Fruit fly (Drosophila melanogaster) whole organism, pupa: ENCODE data around the gene CG15255.

ENCODE experiments used
- CG12605 ChIP-seq: fragments of 200-800 bp; sonication (Bioruptor generic); IDR thresholded peaks from 2 replicates; pipeline ENCODE4 v1.3.6; 2022; ENCODE audit warnings: missing biosample characterization, missing genetic modification characterization
- CG14655 ChIP-seq: fragments of 200-800 bp; sonication (Bioruptor generic); optimal IDR thresholded peaks from 3 replicates; lab custom pipeline; 2017; ENCODE audit warnings: mild to moderate bottlenecking, missing biosample characterization, missing genetic modification reagents, missing genetic modification characterization
- CG17806 ChIP-seq: fragments of 200-800 bp; sonication (Bioruptor generic); optimal IDR thresholded peaks from 2 replicates; lab custom pipeline; 2018; ENCODE audit warnings: missing biosample characterization, mild to moderate bottlenecking, missing genetic modification characterization, moderate library complexity
- CG32121 ChIP-seq: fragments of 200-800 bp; sonication (Bioruptor generic); IDR thresholded peaks from 2 replicates; pipeline ENCODE4 v1.3.6; 2022; ENCODE audit warnings: missing biosample characterization, missing genetic modification characterization
- CG8301 ChIP-seq: fragments of 200-800 bp; sonication (Bioruptor generic); optimal IDR thresholded peaks from 2 replicates; lab custom pipeline; 2018; ENCODE audit warnings: missing biosample characterization, mild to moderate bottlenecking, missing genetic modification characterization
- D1 ChIP-seq: fragments of 200-800 bp; sonication (Bioruptor generic); optimal IDR thresholded peaks from 2 replicates; lab custom pipeline; 2018; ENCODE audit warnings: missing biosample characterization, mild to moderate bottlenecking, missing genetic modification characterization, moderate library complexity
- EcR ChIP-seq: fragments of 200-800 bp; sonication (Bioruptor generic); optimal IDR thresholded peaks from 3 replicates; lab custom pipeline; 2019; ENCODE audit warnings: missing biosample characterization, missing genetic modification characterization, mild to moderate bottlenecking, moderate library complexity, missing genetic modification reagents
- fd96Ca ChIP-seq: fragments of 200-800 bp; sonication (Bioruptor generic); IDR thresholded peaks from 3 replicates; pipeline ENCODE4 v1.3.6; 2022; ENCODE audit warnings: missing biosample characterization, missing genetic modification characterization

DNA sequence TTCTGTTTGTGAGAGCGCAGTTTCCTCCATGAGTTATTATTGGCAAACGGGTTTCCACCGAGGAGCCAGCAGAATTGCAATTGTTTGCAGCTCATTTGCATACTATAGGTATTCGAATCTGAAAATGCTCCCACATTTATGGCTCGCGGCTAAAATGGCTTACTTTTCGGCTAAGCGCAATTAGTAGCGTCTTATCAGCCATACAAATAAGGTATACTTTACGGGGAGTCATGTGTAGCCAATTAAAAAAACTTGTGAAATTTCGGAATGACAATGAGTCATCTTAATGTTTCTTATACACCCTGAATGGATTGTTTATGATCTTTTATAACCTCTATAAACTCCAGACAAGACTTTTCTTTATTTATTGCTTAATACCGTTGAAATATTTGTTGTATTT is 2.4 kb downstream of the CG15255 start:
- TF ChIP-seq fd96Ca (GFP tag; lab: Robert Waterston, UW), result no peak
- TF ChIP-seq EcR (GFP tag; lab: Kevin White, UChicago), result no peak
- TF ChIP-seq CG8301 (tag; lab: Kevin White, UChicago), result no peak
- TF ChIP-seq CG12605 (GFP tag; lab: Robert Waterston, UW), result no peak
- TF ChIP-seq CG14655 (GFP tag; lab: Kevin White, UChicago), result no peak
- TF ChIP-seq CG17806, result no peak
- no peak for TF ChIP-seq D1 (tag; lab: Kevin White, UChicago)
- no peak for TF ChIP-seq CG32121
